Worm (Caenorhabditis elegans): ENCODE measurements around the gene srv-34.
A peak's percentile ranks its signal among the peaks of the same experiment; 100 is the strongest.

Gene srv-34

DNA sequence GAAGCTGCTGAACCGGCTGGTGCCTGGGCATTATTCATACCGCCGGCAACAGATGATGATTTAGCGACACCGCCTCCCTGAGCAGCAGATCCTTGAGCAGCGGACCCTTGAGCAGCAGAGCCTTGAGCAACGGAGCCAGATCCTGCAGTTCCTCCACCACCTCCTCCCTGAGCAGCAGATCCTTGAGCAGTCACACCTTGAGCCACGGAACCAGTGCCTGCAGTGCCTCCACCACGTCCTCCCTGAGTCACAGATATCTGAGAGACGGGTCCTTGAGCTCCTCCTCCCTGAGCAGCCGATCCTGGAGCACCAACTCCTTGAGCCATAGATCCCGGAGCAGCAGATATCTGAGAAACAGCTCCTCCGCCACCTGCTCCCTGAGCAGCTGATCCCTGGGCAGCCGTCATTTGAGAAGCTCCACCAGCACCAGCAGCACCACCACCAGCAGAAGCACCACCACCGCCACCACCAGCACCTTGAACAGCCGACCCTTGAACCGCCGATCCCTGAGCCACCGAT lies 1.9 kb upstream of the srv-34 start:
- TF ChIP-seq snpc-1.2 (GFP tag; IDR thresholded peaks at IDR 0.05) (0 out of 2 replicates have a peak, but pooled peaks have one; percentile 41), ctbp-1 (GFP tag; IDR thresholded peaks at IDR 0.05) (no peak), nhr-76 (tag; optimal IDR thresholded peaks at IDR 0.05) (no peak), D1046.2 (GFP tag; IDR thresholded peaks at IDR 0.05) (no peak), mes-2 (tag; optimal IDR thresholded peaks at IDR 0.05; ENCODE audit: poor library complexity, severe bottlenecking) (no peak), vab-7 (GFP tag; IDR thresholded peaks at IDR 0.05) (no peak), mdt-29 (GFP tag; IDR thresholded peaks at IDR 0.05) (no peak), zip-2 (tag; optimal IDR thresholded peaks at IDR 0.05) (no peak), T26A8.4 (GFP tag; IDR thresholded peaks at IDR 0.05) (no peak), set-16 (GFP tag; IDR thresholded peaks at IDR 0.05) (peak; percentile 95), F26F4.8 (GFP tag; conservative IDR thresholded peaks at IDR 0.05) (no peak), hmg-1.1 (GFP tag; IDR thresholded peaks at IDR 0.05) (no peak)

DNA sequence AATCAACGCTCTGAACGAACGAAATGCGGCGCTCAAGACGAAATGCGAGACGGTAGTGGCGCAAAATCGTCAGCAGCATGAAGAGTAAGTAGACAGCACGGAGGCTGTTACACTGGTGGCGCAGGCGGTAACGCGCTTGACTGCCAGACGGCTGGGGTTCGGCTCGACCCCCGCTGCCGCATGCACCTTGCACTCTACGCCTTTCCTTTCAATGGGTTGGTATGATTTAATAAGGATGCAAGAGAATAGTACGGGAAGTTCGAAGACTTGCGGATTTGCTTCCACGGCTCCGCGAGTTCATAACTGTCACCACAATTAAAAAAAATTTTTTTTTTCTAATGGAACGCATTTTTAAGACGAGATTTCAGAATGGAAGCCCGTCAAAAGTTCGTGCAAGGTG lies 4.5 kb downstream of the srv-34 start:
- peak; percentile 33 for TF ChIP-seq nhr-28 (tag; optimal IDR thresholded peaks at IDR 0.05)
- peak; percentile 87 for TF ChIP-seq nhr-102 (tag; optimal IDR thresholded peaks at IDR 0.05)
- TF ChIP-seq lin-39 (tag; optimal IDR thresholded peaks at IDR 0.05), result no peak
- peak; percentile 78 for TF ChIP-seq dve-1 (tag; optimal IDR thresholded peaks at IDR 0.05; ENCODE audit: insufficient read depth)
- peak; percentile 75 for TF ChIP-seq dmd-9 (GFP tag; IDR thresholded peaks at IDR 0.05)
- peak; percentile 84 for TF ChIP-seq lin-38 (GFP tag; IDR thresholded peaks at IDR 0.05)
- TF ChIP-seq sdz-12 (GFP tag; optimal IDR thresholded peaks at IDR 0.05), result peak; percentile 69
- peak; percentile 9 for TF ChIP-seq nhr-25 (tag; optimal IDR thresholded peaks at IDR 0.05; ENCODE audit: borderline replicate concordance, insufficient read depth)
- no peak for TF ChIP-seq daf-8 (GFP tag; IDR thresholded peaks at IDR 0.05)
- TF ChIP-seq lsy-2 (tag; optimal IDR thresholded peaks at IDR 0.05), result peak in 1 of 2 experiments; percentile 68
- peak; percentile 76 for TF ChIP-seq mdt-29 (GFP tag; IDR thresholded peaks at IDR 0.05)
- TF ChIP-seq ZK546.5 (tag; optimal IDR thresholded peaks at IDR 0.05), result no peak
- TF ChIP-seq skn-1 (tag; optimal IDR thresholded peaks at IDR 0.05), result no peak
- TF ChIP-seq nhr-237 (tag; optimal IDR thresholded peaks at IDR 0.05), result no peak
- TF ChIP-seq jun-1 (tag; optimal IDR thresholded peaks at IDR 0.05), result peak; percentile 65
- TF ChIP-seq nhr-48 (tag; optimal IDR thresholded peaks at IDR 0.05), result peak; percentile 74
- TF ChIP-seq madf-5 (GFP tag; IDR thresholded peaks at IDR 0.05), result peak; percentile 65 to 79; a peak in 2 of 4 replicates
- TF ChIP-seq ZK337.2 (GFP tag; IDR thresholded peaks at IDR 0.05), result peak; percentile 83
- peak; percentile 92 for TF ChIP-seq dmd-8 (GFP tag; IDR thresholded peaks at IDR 0.05)
- peak; percentile 83 for TF ChIP-seq Y105C5A.15 (GFP tag; IDR thresholded peaks at IDR 0.05)
- TF ChIP-seq daf-19 (GFP tag; conservative IDR thresholded peaks at IDR 0.05), result no peak
- no peak for TF ChIP-seq nhr-76 (tag; optimal IDR thresholded peaks at IDR 0.05)
- no peak for TF ChIP-seq fos-1 (tag; optimal IDR thresholded peaks at IDR 0.05)
- TF ChIP-seq ctbp-1 (GFP tag; IDR thresholded peaks at IDR 0.05), result peak; percentile 88; the same call in 1 of the 2 replicates
- TF ChIP-seq mdl-1 (tag; optimal IDR thresholded peaks at IDR 0.05), result peak in 1 of 2 experiments; percentile 10
- TF ChIP-seq nhr-41 (GFP tag; IDR thresholded peaks at IDR 0.05), result peak; percentile 88
- peak; percentile 85 for TF ChIP-seq ceh-20 (GFP tag; IDR thresholded peaks at IDR 0.05)
- no peak for TF ChIP-seq cey-2 (tag; optimal IDR thresholded peaks at IDR 0.05; ENCODE audit: borderline replicate concordance, insufficient read depth)
- no peak for TF ChIP-seq ceh-82 (tag; optimal IDR thresholded peaks at IDR 0.05)
- TF ChIP-seq hmg-1.1 (GFP tag; IDR thresholded peaks at IDR 0.05), result peak; percentile 91
- TF ChIP-seq T20F7.1 (GFP tag; optimal IDR thresholded peaks at IDR 0.05), result no peak
- TF ChIP-seq hlh-11 (tag; optimal IDR thresholded peaks at IDR 0.05), result peak; percentile 68
- TF ChIP-seq saeg-2 (GFP tag; IDR thresholded peaks at IDR 0.05), result no peak
- TF ChIP-seq D1046.2 (GFP tag; IDR thresholded peaks at IDR 0.05), result peak; percentile 91
- TF ChIP-seq fkh-10 (GFP tag; optimal IDR thresholded peaks at IDR 0.05), result no peak
- peak; percentile 90 for TF ChIP-seq lim-7 (GFP tag; IDR thresholded peaks at IDR 0.05)
- no peak for TF ChIP-seq nhr-77 (tag; optimal IDR thresholded peaks at IDR 0.05)
- 0 out of 2 replicates have a peak, but pooled peaks have one; percentile 65 for TF ChIP-seq zip-11 (GFP tag; IDR thresholded peaks at IDR 0.05)
- peak; percentile 82 for TF ChIP-seq snpc-1.2 (GFP tag; IDR thresholded peaks at IDR 0.05)
- peak; percentile 63; the same call in 1 of the 2 replicates for TF ChIP-seq ceh-44 (GFP tag; IDR thresholded peaks at IDR 0.05)
- TF ChIP-seq nhr-111 (GFP tag; optimal IDR thresholded peaks at IDR 0.05), result peak; percentile 76
- peak; percentile 98 for TF ChIP-seq aha-1 (tag)
